Worm (Caenorhabditis elegans) whole organism, midembryonic: ENCODE results near the gene lron-4.

Experiments used
- T22C8.4 ChIP-seq: fragments of 200-800 bp; sonication (Bioruptor generic); IDR thresholded peaks from 2 replicates; pipeline ENCODE4 v1.3.6; 2022; ENCODE audit warnings: missing genetic modification characterization, missing compliant biosample characterization
- cog-1 ChIP-seq: sonication (generic microtip); optimal IDR thresholded peaks from 2 replicates; lab custom pipeline; 2016; ENCODE audit warnings: missing genetic modification characterization, missing compliant biosample characterization
- flt-1 ChIP-seq: fragments of 200-800 bp; sonication (Bioruptor generic); IDR thresholded peaks from 2 replicates; pipeline ENCODE4 v1.3.6; 2022; ENCODE audit warnings: missing genetic modification characterization, missing compliant biosample characterization
- klf-2 ChIP-seq: fragments of 200-800 bp; sonication (Bioruptor generic); conservative IDR thresholded peaks from 2 replicates; pipeline ENCODE4 v1.3.6; 2022; ENCODE audit warnings: missing genetic modification reagents, missing genetic modification characterization, missing compliant biosample characterization
- med-1 ChIP-seq: sonication (generic microtip); optimal IDR thresholded peaks from 2 replicates; lab custom pipeline; 2017; ENCODE audit warnings: missing genetic modification characterization, mild to moderate bottlenecking, missing compliant biosample characterization, antibody characterized with exemption, missing genetic modification reagents; ENCODE audit not compliant: insufficient read depth
- ref-1 ChIP-seq: fragments of 200-800 bp; sonication (Bioruptor generic); conservative IDR thresholded peaks from 2 replicates; pipeline ENCODE4 v1.3.6; 2022; ENCODE audit warnings: missing genetic modification reagents, missing genetic modification characterization, missing compliant biosample characterization
- tab-1 ChIP-seq: fragments of 200-800 bp; sonication (Bioruptor generic); IDR thresholded peaks from 2 replicates; pipeline ENCODE4 v1.3.6; 2022; ENCODE audit warnings: missing genetic modification characterization, missing compliant biosample characterization
- ztf-23 ChIP-seq: fragments of 200-800 bp; sonication (Bioruptor generic); IDR thresholded peaks from 2 replicates; pipeline ENCODE4 v1.3.6; 2022; ENCODE audit warnings: missing genetic modification reagents, missing genetic modification characterization, missing compliant biosample characterization
- ztf-29 ChIP-seq: fragments of 200-800 bp; sonication (Bioruptor generic); IDR thresholded peaks from 2 replicates; pipeline ENCODE4 v1.3.6; 2022; ENCODE audit warnings: missing genetic modification reagents, missing genetic modification characterization, missing compliant biosample characterization

lron-4 gene

ce11 chrII:8126617-8127016, 14.7 kb upstream of the lron-4 start:
- TF ChIP-seq tab-1 (no peak), ref-1 (GFP tag; lab: Robert Waterston, UW) (no peak), med-1 (no peak), flt-1 (no peak), T22C8.4 (GFP tag; lab: Robert Waterston, UW) (no peak), klf-2 (GFP tag; lab: Robert Waterston, UW) (no peak)

- TF ChIP-seq klf-2 (GFP tag; lab: Robert Waterston, UW) (peak; percentile 19; the same call in 1 of the 2 replicates), T22C8.4 (GFP tag; lab: Robert Waterston, UW) (peak; percentile 52), tab-1 (0 out of 2 replicates have a peak, but pooled peaks have one; percentile 14), flt-1 (no peak)
Measured at ce11 chrII:8126132-8126531, 14.2 kb upstream of the lron-4 start.

- no peak for TF ChIP-seq cog-1 (tag; lab: Kevin White, UChicago)
- no peak for TF ChIP-seq klf-2 (GFP tag; lab: Robert Waterston, UW)
- no peak for TF ChIP-seq flt-1
- TF ChIP-seq ztf-29 (GFP tag; lab: Robert Waterston, UW), result no peak
Measured at ce11 chrII:8125439-8125838, 13.5 kb upstream of the lron-4 start.

ce11 chrII:8124867-8125266, 12.9 kb upstream of the lron-4 start, which contains the start of gene ire-1:
TSS of gene ire-1 (minus strand) at chrII:8124910.
- TF ChIP-seq T22C8.4 (GFP tag; lab: Robert Waterston, UW) (no peak), ztf-23 (GFP tag; lab: Robert Waterston, UW) (no peak), cog-1 (tag; lab: Kevin White, UChicago) (no peak), ztf-29 (GFP tag; lab: Robert Waterston, UW) (no peak), klf-2 (GFP tag; lab: Robert Waterston, UW) (no peak), flt-1 (no peak), med-1 (no peak), tab-1 (no peak), ref-1 (GFP tag; lab: Robert Waterston, UW) (no peak)

- TF ChIP-seq tab-1, result no peak
- no peak for TF ChIP-seq med-1
- TF ChIP-seq klf-2 (GFP tag; lab: Robert Waterston, UW), result no peak
- TF ChIP-seq ztf-29 (GFP tag; lab: Robert Waterston, UW), result no peak
- no peak for TF ChIP-seq ref-1 (GFP tag; lab: Robert Waterston, UW)
- no peak for TF ChIP-seq T22C8.4 (GFP tag; lab: Robert Waterston, UW)
- no peak for TF ChIP-seq flt-1
- TF ChIP-seq cog-1 (tag; lab: Kevin White, UChicago), result no peak
- no peak for TF ChIP-seq ztf-23 (GFP tag; lab: Robert Waterston, UW)
Measured at ce11 chrII:8117426-8117825, 5.5 kb upstream of the lron-4 start.

- TF ChIP-seq ref-1 (GFP tag; lab: Robert Waterston, UW) (no peak), klf-2 (GFP tag; lab: Robert Waterston, UW) (no peak), T22C8.4 (GFP tag; lab: Robert Waterston, UW) (no peak), flt-1 (no peak), med-1 (no peak), tab-1 (no peak), cog-1 (tag; lab: Kevin White, UChicago) (no peak), ztf-23 (GFP tag; lab: Robert Waterston, UW) (no peak)
Measured at ce11 chrII:8116159-8116558, 4.2 kb upstream of the lron-4 start, which contains the start of gene unc-105. TSS of gene unc-105 (plus strand) at chrII:8116459.

ce11 chrII:8106921-8107695, 4.9 kb downstream of the lron-4 start, which contains the start of the genes chst-1 and C41C4.9:
TSS of gene chst-1 (minus strand) at chrII:8106971.
TSS of gene C41C4.9 (plus strand) at chrII:8107645.
- TF ChIP-seq klf-2 (GFP tag; lab: Robert Waterston, UW) (no peak; the same call in 1 of the 2 replicates), med-1 (peak; percentile 87), ztf-23 (GFP tag; lab: Robert Waterston, UW) (peak; percentile 94), tab-1 (peak; percentile 97), flt-1 (peak; percentile 97), ref-1 (GFP tag; lab: Robert Waterston, UW) (peak; percentile 89), ztf-29 (GFP tag; lab: Robert Waterston, UW) (peak; percentile 92), T22C8.4 (GFP tag; lab: Robert Waterston, UW) (peak; percentile 94), cog-1 (tag; lab: Kevin White, UChicago) (peak; percentile 82)

- no peak for TF ChIP-seq T22C8.4 (GFP tag; lab: Robert Waterston, UW)
- no peak for TF ChIP-seq klf-2 (GFP tag; lab: Robert Waterston, UW)
- no peak for TF ChIP-seq flt-1
- no peak for TF ChIP-seq ztf-29 (GFP tag; lab: Robert Waterston, UW)
- no peak for TF ChIP-seq tab-1
- no peak for TF ChIP-seq ztf-23 (GFP tag; lab: Robert Waterston, UW)
- no peak for TF ChIP-seq ref-1 (GFP tag; lab: Robert Waterston, UW)
- no peak for TF ChIP-seq med-1
- TF ChIP-seq cog-1 (tag; lab: Kevin White, UChicago), result no peak
Measured at ce11 chrII:8104998-8105397, 7.0 kb downstream of the lron-4 start, which contains the start of gene sfxn-5. TSS of gene sfxn-5 (minus strand) at chrII:8105052.

ce11 chrII:8102041-8102440, 9.9 kb downstream of the lron-4 start, which contains the start of gene sre-2:
TSS of gene sre-2 (minus strand) at chrII:8102141.
- no peak for TF ChIP-seq tab-1
- no peak for TF ChIP-seq ztf-29 (GFP tag; lab: Robert Waterston, UW)
- no peak for TF ChIP-seq klf-2 (GFP tag; lab: Robert Waterston, UW)
- no peak for TF ChIP-seq ztf-23 (GFP tag; lab: Robert Waterston, UW)
- TF ChIP-seq T22C8.4 (GFP tag; lab: Robert Waterston, UW), result no peak
- no peak for TF ChIP-seq flt-1
- TF ChIP-seq med-1, result no peak
